2 fruit fly cellular contexts compared by ENCODE assay signal in the genomic region with DNA sequence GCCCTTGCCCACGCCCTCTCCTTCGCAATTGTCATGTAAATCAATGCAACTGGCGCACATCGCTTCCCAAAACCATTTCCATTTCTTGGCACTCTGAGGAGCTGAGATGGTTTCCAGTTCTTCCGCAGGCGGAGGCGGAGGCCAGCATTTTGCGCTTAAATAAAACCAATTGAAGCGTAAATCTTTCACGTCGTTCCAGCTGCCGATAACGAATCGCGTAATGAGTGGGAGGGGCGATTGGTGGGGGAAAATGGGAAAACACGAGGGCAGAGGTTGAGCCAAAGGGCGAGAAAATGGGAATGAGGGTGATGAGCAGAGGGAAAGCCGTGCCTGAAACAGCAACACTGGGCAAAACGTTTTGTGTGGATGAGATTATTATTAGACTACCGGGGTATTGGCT.
A peak's percentile ranks its signal among the peaks of the same experiment; 100 is the strongest.
TF ChIP-seq lines count a peak whose summit lies in the region.

No protein-coding gene starts in this region.

- TF ChIP-seq CTCF in whole organism, embryonic (GFP tag; optimal IDR thresholded peaks at IDR 0.05; lab: Kevin White, UChicago): no peak

TF ChIP-seq in whole organism, embryonic, 481 proteins besides CTCF, POLR2A, EP300 and RAD21 (continues in another document):
- TF ChIP-seq Med (GFP tag; lab: Kevin White, UChicago) (no peak), CG43689 (GFP tag; IDR thresholded peaks at IDR 0.05; lab: Robert Waterston, UW) (no peak), CG4820 (GFP tag; optimal IDR thresholded peaks at IDR 0.05; lab: Kevin White, UChicago) (no peak), CG11696 (GFP tag; IDR thresholded peaks at IDR 0.05; lab: Robert Waterston, UW) (no peak), GATAe (GFP tag; conservative IDR thresholded peaks at IDR 0.05; lab: Robert Waterston, UW) (no peak), CG2199 (GFP tag; IDR thresholded peaks at IDR 0.05; lab: Robert Waterston, UW) (0 out of 3 replicates have a peak, but pooled peaks have one; percentile 60), nerfin-1 (tag; optimal IDR thresholded peaks at IDR 0.05; lab: Kevin White, UChicago) (no peak), chm (GFP tag; IDR thresholded peaks at IDR 0.05; lab: Robert Waterston, UW) (0 out of 2 replicates have a peak, but pooled peaks have one; percentile 6), CG15479 (GFP tag; optimal IDR thresholded peaks at IDR 0.05; lab: Kevin White, UChicago) (peak; percentile 63), D19A (tag; optimal IDR thresholded peaks at IDR 0.05; lab: Kevin White, UChicago) (no peak), Doc3 (GFP tag; IDR thresholded peaks at IDR 0.05; lab: Robert Waterston, UW; ENCODE audit: partially characterized antibody) (no peak), Bteb2 (GFP tag; optimal IDR thresholded peaks at IDR 0.05; lab: Kevin White, UChicago) (no peak), mam (GFP tag; optimal IDR thresholded peaks at IDR 0.05; lab: Kevin White, UChicago) (no peak), Tbp (GFP tag; optimal IDR thresholded peaks at IDR 0.05; lab: Kevin White, UChicago) (no peak), ATbp (GFP tag; optimal IDR thresholded peaks at IDR 0.05; lab: Kevin White, UChicago) (no peak), cwo (GFP tag; optimal IDR thresholded peaks at IDR 0.05; lab: Kevin White, UChicago) (no peak), vfl (GFP tag; optimal IDR thresholded peaks at IDR 0.05; lab: Kevin White, UChicago) (no peak), vvl (GFP tag; IDR thresholded peaks at IDR 0.05; lab: Robert Waterston, UW) (no peak), Chrac-16 (GFP tag; optimal IDR thresholded peaks at IDR 0.05; lab: Kevin White, UChicago) (no peak), bbx (GFP tag; IDR thresholded peaks at IDR 0.05; lab: Robert Waterston, UW; ENCODE audit: partially characterized antibody) (no peak), nmo (GFP tag; optimal IDR thresholded peaks at IDR 0.05; lab: Kevin White, UChicago) (no peak), zf30C (GFP tag; optimal IDR thresholded peaks at IDR 0.05; lab: Kevin White, UChicago) (no peak), bigmax (GFP tag; optimal IDR thresholded peaks at IDR 0.05; lab: Kevin White, UChicago) (no peak), Six4 (GFP tag; optimal IDR thresholded peaks at IDR 0.05; lab: Kevin White, UChicago) (no peak), crol (GFP tag; IDR thresholded peaks at IDR 0.05; lab: Robert Waterston, UW) (peak; percentile 66), hth (optimal IDR thresholded peaks at IDR 0.05; lab: Kevin White, UChicago) (no peak), Mes4 (GFP tag; optimal IDR thresholded peaks at IDR 0.05; lab: Kevin White, UChicago) (no peak), CG4730 (GFP tag; IDR thresholded peaks at IDR 0.05; lab: Robert Waterston, UW) (no peak), CG8359 (GFP tag; optimal IDR thresholded peaks at IDR 0.05; lab: Kevin White, UChicago; ENCODE audit: borderline replicate concordance) (no peak), CG3726 (GFP tag; IDR thresholded peaks at IDR 0.05; lab: Robert Waterston, UW) (no peak), CG15514 (GFP tag; optimal IDR thresholded peaks at IDR 0.05; lab: Kevin White, UChicago) (no peak), wdn (GFP tag; IDR thresholded peaks at IDR 0.05; lab: Robert Waterston, UW) (no peak), CG4360 (GFP tag; IDR thresholded peaks at IDR 0.05; lab: Robert Waterston, UW) (no peak), CG10959 (GFP tag; IDR thresholded peaks at IDR 0.05; lab: Robert Waterston, UW) (no peak), MBD-R2 (GFP tag; IDR thresholded peaks at IDR 0.05; lab: Robert Waterston, UW) (no peak), CG5245 (GFP tag; optimal IDR thresholded peaks at IDR 0.05; lab: Kevin White, UChicago) (no peak), grn (GFP tag; optimal IDR thresholded peaks at IDR 0.05; lab: Kevin White, UChicago) (peak; percentile 37), twi (tag; optimal IDR thresholded peaks at IDR 0.05; lab: Kevin White, UChicago) (peak; percentile 17), CG1233 (GFP tag; optimal IDR thresholded peaks at IDR 0.05; lab: Kevin White, UChicago) (no peak), abd-A (tag; optimal IDR thresholded peaks at IDR 0.05; lab: Kevin White, UChicago) (peak; percentile 95), Oaz (GFP tag; IDR thresholded peaks at IDR 0.05; lab: Robert Waterston, UW) (no peak), Dek (tag; optimal IDR thresholded peaks at IDR 0.05; lab: Kevin White, UChicago) (no peak), tna (GFP tag; IDR thresholded peaks at IDR 0.05; lab: Robert Waterston, UW; ENCODE audit: partially characterized antibody) (no peak), CG33557 (GFP tag; optimal IDR thresholded peaks at IDR 0.05; lab: Kevin White, UChicago) (no peak), eyg (GFP tag; optimal IDR thresholded peaks at IDR 0.05; lab: Kevin White, UChicago) (no peak)

TF ChIP-seq in whole organism, prepupa, 60 proteins besides CTCF, POLR2A, EP300 and RAD21:
- TF ChIP-seq svp (GFP tag; lab: Kevin White, UChicago) (peak; percentile 82), Eip78C (GFP tag; lab: Kevin White, UChicago) (peak; percentile 7), Sox102F (GFP tag; optimal IDR thresholded peaks at IDR 0.05; lab: Kevin White, UChicago) (no peak), CG15336 (GFP tag; IDR thresholded peaks at IDR 0.05; lab: Robert Waterston, UW) (no peak), CG10631 (GFP tag; optimal IDR thresholded peaks at IDR 0.05; lab: Kevin White, UChicago) (no peak), Sox15 (GFP tag; optimal IDR thresholded peaks at IDR 0.05; lab: Kevin White, UChicago) (no peak)
